Worm (Caenorhabditis elegans) whole organism, midembryonic: ENCODE data around the gene crn-2.

Source experiments
- T22C8.4 ChIP-seq: fragments of 200-800 bp; sonication (Bioruptor generic); IDR thresholded peaks from 2 replicates; pipeline ENCODE4 v1.3.6; 2022; ENCODE audit warnings: missing genetic modification characterization, missing compliant biosample characterization
- cog-1 ChIP-seq: sonication (generic microtip); optimal IDR thresholded peaks from 2 replicates; lab custom pipeline; 2016; ENCODE audit warnings: missing genetic modification characterization, missing compliant biosample characterization
- flt-1 ChIP-seq: fragments of 200-800 bp; sonication (Bioruptor generic); IDR thresholded peaks from 2 replicates; pipeline ENCODE4 v1.3.6; 2022; ENCODE audit warnings: missing genetic modification characterization, missing compliant biosample characterization
- klf-2 ChIP-seq: fragments of 200-800 bp; sonication (Bioruptor generic); conservative IDR thresholded peaks from 2 replicates; pipeline ENCODE4 v1.3.6; 2022; ENCODE audit warnings: missing genetic modification reagents, missing genetic modification characterization, missing compliant biosample characterization
- ref-1 ChIP-seq: fragments of 200-800 bp; sonication (Bioruptor generic); conservative IDR thresholded peaks from 2 replicates; pipeline ENCODE4 v1.3.6; 2022; ENCODE audit warnings: missing genetic modification reagents, missing genetic modification characterization, missing compliant biosample characterization
- tab-1 ChIP-seq: fragments of 200-800 bp; sonication (Bioruptor generic); IDR thresholded peaks from 2 replicates; pipeline ENCODE4 v1.3.6; 2022; ENCODE audit warnings: missing genetic modification characterization, missing compliant biosample characterization
- ztf-23 ChIP-seq: fragments of 200-800 bp; sonication (Bioruptor generic); IDR thresholded peaks from 2 replicates; pipeline ENCODE4 v1.3.6; 2022; ENCODE audit warnings: missing genetic modification reagents, missing genetic modification characterization, missing compliant biosample characterization

DNA sequence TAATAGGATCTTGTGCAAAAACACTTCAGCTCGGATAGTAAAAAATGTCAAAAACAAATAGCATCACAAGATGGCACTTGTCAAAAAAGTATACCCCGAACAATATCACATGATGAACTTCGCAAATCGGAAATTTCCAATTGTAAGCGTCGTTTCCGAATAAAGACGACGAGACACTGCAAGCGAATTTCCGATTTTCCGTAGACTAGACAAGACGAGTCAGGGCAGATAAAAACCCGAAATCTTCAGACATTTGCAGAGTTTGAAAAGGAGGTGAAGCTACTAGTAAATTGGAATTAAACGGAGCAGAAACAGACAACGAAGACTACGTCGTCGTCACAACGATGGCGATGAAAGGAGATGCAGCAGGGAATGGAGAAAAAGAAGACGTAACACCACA is 22.7 kb upstream of the crn-2 start:
- TF ChIP-seq flt-1 (GFP tag; lab: Robert Waterston, UW) (no peak), T22C8.4 (GFP tag; lab: Robert Waterston, UW) (no peak), ref-1 (no peak), tab-1 (GFP tag; lab: Robert Waterston, UW) (no peak), cog-1 (no peak), klf-2 (GFP tag; lab: Robert Waterston, UW) (no peak), ztf-23 (GFP tag; lab: Robert Waterston, UW) (no peak)
